Worm (Caenorhabditis elegans) whole organism, L1 larva: ENCODE results near the gene txt-6.

Experiments used
- C34B4.2 ChIP-seq: sonication (generic microtip); optimal IDR thresholded peaks from 2 replicates; lab custom pipeline; 2017; ENCODE audit warnings: mild to moderate bottlenecking, missing genetic modification characterization, missing compliant biosample characterization
- aly-2 ChIP-seq: fragments of 150-350 bp; optimal IDR thresholded peaks from 2 replicates; lab custom pipeline; 2014; ENCODE audit warnings: missing biosample characterization, missing genetic modification characterization
- ama-1 ChIP-seq: fragments of 150-350 bp; optimal IDR thresholded peaks from 2 replicates; lab custom pipeline; 2014
- blmp-1 ChIP-seq: fragments of 150-350 bp; optimal IDR thresholded peaks from 2 replicates; lab custom pipeline; 2014; ENCODE audit warnings: missing biosample characterization, missing genetic modification characterization
- ceh-8 ChIP-seq: fragments of 200-800 bp; sonication (Bioruptor generic); optimal IDR thresholded peaks from 2 replicates; lab custom pipeline; 2018; ENCODE audit warnings: mild to moderate bottlenecking, missing genetic modification characterization, moderate library complexity, missing compliant biosample characterization
- ceh-82 ChIP-seq, 3 experiments: fragments of 150-350 bp in 1 of 3; sonication (generic microtip) in 2 of 3; optimal IDR thresholded peaks; 2 replicates each; lab custom pipeline; 2014 to 2017; ENCODE audit warnings: missing biosample characterization in 3 of 3, missing genetic modification characterization in 3 of 3
- ceh-88 ChIP-seq: fragments of 200-800 bp; sonication (Bioruptor generic); IDR thresholded peaks from 2 replicates; pipeline ENCODE4 v1.3.6; 2022; ENCODE audit warnings: missing genetic modification characterization, missing compliant biosample characterization
- ceh-90 ChIP-seq: sonication (generic microtip); optimal IDR thresholded peaks from 2 replicates; lab custom pipeline; 2016; ENCODE audit warnings: missing genetic modification characterization, missing compliant biosample characterization
- dpl-1 ChIP-seq, 3 experiments: fragments of 150-350 bp in 2 of 3; sonication (generic microtip) in 1 of 3; optimal IDR thresholded peaks; 2 replicates each; lab custom pipeline; 2014 to 2017; ENCODE audit warnings: missing biosample characterization in 3 of 3, missing genetic modification characterization in 3 of 3, missing genetic modification reagents in 3 of 3
- efl-1 ChIP-seq, 4 experiments: fragments of 150-350 bp; optimal IDR thresholded peaks in 3 of 4; peaks in 1 of 4; 1 replicate in 1 of 4; 2 replicates in 3 of 4; lab custom pipeline; 2014; ENCODE audit warnings: missing biosample characterization in 2 of 4, missing genetic modification characterization in 2 of 4, missing genetic modification reagents in 2 of 4
- efl-3 ChIP-seq: fragments of 200-800 bp; sonication (Bioruptor generic); optimal IDR thresholded peaks from 2 replicates; lab custom pipeline; 2018; ENCODE audit warnings: mild to moderate bottlenecking, missing genetic modification characterization, missing compliant biosample characterization
- egl-27 ChIP-seq, 2 experiments: fragments of 150-350 bp in 1 of 2; sonication (generic microtip); optimal IDR thresholded peaks; 3 replicates each; lab custom pipeline; 2017 to 2018; ENCODE audit warnings: missing biosample characterization in 2 of 2, missing genetic modification characterization in 2 of 2, missing genetic modification reagents in 2 of 2
- elt-3 ChIP-seq, 6 experiments: fragments of 150-350 bp in 1 of 6; sonication (generic microtip); optimal IDR thresholded peaks; 2 replicates each; lab custom pipeline; 2017 to 2018; ENCODE audit warnings: missing biosample characterization in 6 of 6, missing genetic modification characterization in 6 of 6, inconsistent platforms in 1 of 6
- ets-5 ChIP-seq: fragments of 200-800 bp; sonication (Bioruptor generic); IDR thresholded peaks from 2 replicates; pipeline ENCODE4 v1.3.6; 2022; ENCODE audit warnings: missing genetic modification characterization, missing compliant biosample characterization
- fkh-10 ChIP-seq: sonication (generic microtip); optimal IDR thresholded peaks from 2 replicates; lab custom pipeline; 2017; ENCODE audit warnings: missing biosample characterization, missing genetic modification reagents, missing genetic modification characterization
- hpl-2 ChIP-seq: fragments of 150-350 bp; optimal IDR thresholded peaks from 2 replicates; lab custom pipeline; 2014; ENCODE audit warnings: missing biosample characterization, missing genetic modification reagents, missing genetic modification characterization
- irx-1 ChIP-seq: sonication (generic microtip); optimal IDR thresholded peaks from 2 replicates; lab custom pipeline; 2016; ENCODE audit warnings: missing genetic modification characterization, missing compliant biosample characterization
- isw-1 ChIP-seq: fragments of 200-800 bp; sonication (Bioruptor generic); IDR thresholded peaks from 2 replicates; pipeline ENCODE4 v1.3.6; 2022; ENCODE audit warnings: missing genetic modification characterization, missing compliant biosample characterization
- lir-3 ChIP-seq: sonication (generic microtip); optimal IDR thresholded peaks from 2 replicates; lab custom pipeline; 2016; ENCODE audit warnings: mild to moderate bottlenecking, missing genetic modification characterization, moderate library complexity, missing compliant biosample characterization; ENCODE audit not compliant: poor library complexity
- lsy-2 ChIP-seq, 2 experiments: fragments of 150-350 bp; optimal IDR thresholded peaks; 2 replicates each; lab custom pipeline; 2014; ENCODE audit warnings: missing biosample characterization in 2 of 2, missing genetic modification characterization in 2 of 2
- mab-9 ChIP-seq: fragments of 200-800 bp; sonication (Bioruptor generic); IDR thresholded peaks from 2 replicates; pipeline ENCODE4 v1.3.6; 2022; ENCODE audit warnings: missing genetic modification reagents, missing genetic modification characterization, missing compliant biosample characterization
- mdl-1 ChIP-seq, 2 experiments: fragments of 150-350 bp; optimal IDR thresholded peaks; 2 replicates each; lab custom pipeline; 2014 to 2017; ENCODE audit warnings: missing biosample characterization in 2 of 2, missing genetic modification characterization in 2 of 2, inconsistent platforms in 1 of 2
- mef-2 ChIP-seq: fragments of 150-350 bp; optimal IDR thresholded peaks from 2 replicates; lab custom pipeline; 2014; ENCODE audit warnings: missing biosample characterization, missing genetic modification characterization
- nhr-11 ChIP-seq: fragments of 150-350 bp; optimal IDR thresholded peaks from 2 replicates; lab custom pipeline; 2014; ENCODE audit warnings: missing biosample characterization, missing genetic modification characterization
- nhr-12 ChIP-seq: sonication (generic microtip); optimal IDR thresholded peaks from 2 replicates; lab custom pipeline; 2017; ENCODE audit warnings: missing biosample characterization, missing genetic modification characterization
- nhr-19 ChIP-seq: fragments of 200-800 bp; sonication (Bioruptor generic); conservative IDR thresholded peaks from 2 replicates; pipeline ENCODE4 v1.3.6; 2022; ENCODE audit warnings: missing genetic modification characterization, missing compliant biosample characterization
- nhr-20 ChIP-seq: sonication (generic microtip); optimal IDR thresholded peaks from 2 replicates; lab custom pipeline; 2016; ENCODE audit warnings: mild to moderate bottlenecking, missing genetic modification characterization, missing compliant biosample characterization
- nhr-47 ChIP-seq: sonication (generic microtip); optimal IDR thresholded peaks from 2 replicates; lab custom pipeline; 2016; ENCODE audit warnings: mild to moderate bottlenecking, missing genetic modification characterization, moderate library complexity, missing compliant biosample characterization
- nhr-71 ChIP-seq: sonication (generic microtip); optimal IDR thresholded peaks from 2 replicates; lab custom pipeline; 2016; ENCODE audit warnings: mild to moderate bottlenecking, missing genetic modification characterization, moderate library complexity, missing compliant biosample characterization
- nhr-77 ChIP-seq: fragments of 150-350 bp; optimal IDR thresholded peaks from 2 replicates; lab custom pipeline; 2014; ENCODE audit warnings: missing biosample characterization, missing genetic modification characterization
- nhr-85 ChIP-seq: sonication (generic microtip); peaks from one replicate; lab custom pipeline; 2016; ENCODE audit warnings: missing genetic modification characterization, inconsistent platforms, missing compliant biosample characterization
- pax-3 ChIP-seq: fragments of 200-800 bp; sonication (Bioruptor generic); optimal IDR thresholded peaks from 2 replicates; lab custom pipeline; 2018; ENCODE audit warnings: mild to moderate bottlenecking, missing genetic modification characterization, moderate library complexity, missing compliant biosample characterization
- snpc-4 ChIP-seq: fragments of 150-350 bp; optimal IDR thresholded peaks from 2 replicates; lab custom pipeline; 2014; ENCODE audit warnings: missing biosample characterization, missing genetic modification characterization
- snu-23 ChIP-seq: sonication (generic microtip); optimal IDR thresholded peaks from 2 replicates; lab custom pipeline; 2016; ENCODE audit warnings: missing genetic modification characterization, missing compliant biosample characterization
- sup-37 ChIP-seq: fragments of 200-800 bp; sonication (Bioruptor generic); optimal IDR thresholded peaks from 2 replicates; lab custom pipeline; 2018; ENCODE audit warnings: mild to moderate bottlenecking, missing genetic modification characterization, missing compliant biosample characterization
- swsn-7 ChIP-seq: sonication (generic microtip); optimal IDR thresholded peaks from 2 replicates; lab custom pipeline; 2016; ENCODE audit warnings: missing genetic modification characterization, missing compliant biosample characterization
- unc-130 ChIP-seq: fragments of 150-350 bp; optimal IDR thresholded peaks from 2 replicates; lab custom pipeline; 2017; ENCODE audit warnings: missing biosample characterization, missing genetic modification characterization, inconsistent platforms
- unc-86 ChIP-seq: sonication (generic microtip); optimal IDR thresholded peaks from 2 replicates; lab custom pipeline; 2016; ENCODE audit warnings: missing genetic modification characterization, missing compliant biosample characterization
- xbp-1 ChIP-seq: sonication (generic microtip); optimal IDR thresholded peaks from 2 replicates; lab custom pipeline; 2016; ENCODE audit warnings: missing genetic modification characterization, missing compliant biosample characterization
- ztf-11 ChIP-seq, 2 experiments: sonication (generic microtip); optimal IDR thresholded peaks; 2 replicates each; lab custom pipeline; 2016 to 2017; ENCODE audit warnings: missing genetic modification characterization in 2 of 2, missing biosample characterization in 1 of 2, missing compliant biosample characterization in 1 of 2

Gene txt-6

ce11 chrV:4649649-4650384, 43.1 kb upstream of the txt-6 start:
- TF ChIP-seq nhr-47 (tag; lab: Kevin White, UChicago): no peak
- TF ChIP-seq ceh-88 (GFP tag; lab: Robert Waterston, UW): no peak
- no peak for TF ChIP-seq efl-1 (optimal IDR thresholded peaks at IDR 0.05; lab: Kevin White, UChicago)
- peak in 1 of 2 experiments; percentile 57 for TF ChIP-seq efl-1 (GFP tag; optimal IDR thresholded peaks at IDR 0.05 in 1 of 2; lab: Kevin White, UChicago)
- TF ChIP-seq ztf-11 (tag; optimal IDR thresholded peaks at IDR 0.05; lab: Kevin White, UChicago): no peak
- TF ChIP-seq ets-5 (GFP tag; lab: Robert Waterston, UW): no peak
- TF ChIP-seq unc-130: no peak

- TF ChIP-seq blmp-1 (peak; percentile 41), mab-9 (GFP tag; lab: Robert Waterston, UW) (no peak)
These were observed 41.8 kb upstream of the txt-6 start, which contains the start of gene F41F3.8 for ce11 chrV:4648527-4648926. F41F3.8 (plus strand) TSS chrV:4648827.

- no peak for TF ChIP-seq nhr-11
- no peak for TF ChIP-seq swsn-7 (tag; lab: Kevin White, UChicago)
- TF ChIP-seq ceh-8 (GFP tag; lab: Kevin White, UChicago): peak; percentile 75
- TF ChIP-seq efl-1 (optimal IDR thresholded peaks at IDR 0.05; lab: Kevin White, UChicago): no peak
- peak in 1 of 2 experiments; percentile 57 for TF ChIP-seq efl-1 (GFP tag; optimal IDR thresholded peaks at IDR 0.05 in 1 of 2; lab: Kevin White, UChicago)
- no peak for TF ChIP-seq pax-3 (tag; lab: Kevin White, UChicago)
- no peak for TF ChIP-seq lsy-2 (tag; optimal IDR thresholded peaks at IDR 0.05; lab: Kevin White, UChicago)
- TF ChIP-seq nhr-71 (tag; lab: Kevin White, UChicago): no peak
- no peak for TF ChIP-seq xbp-1 (tag; lab: Kevin White, UChicago)
- peak; percentile 46 for TF ChIP-seq ama-1 (lab: Kevin White, UChicago)
- TF ChIP-seq hpl-2 (GFP tag; lab: Kevin White, UChicago): no peak
- TF ChIP-seq nhr-20 (tag; lab: Kevin White, UChicago): no peak
These were observed 41.1 kb upstream of the txt-6 start, which contains the start of gene F41F3.3 for ce11 chrV:4647857-4648256. F41F3.3 (minus strand) TSS chrV:4648239.

- no peak for TF ChIP-seq snpc-4 (tag; lab: Kevin White, UChicago)
- TF ChIP-seq unc-86: no peak
- peak; percentile 55 for TF ChIP-seq ama-1 (lab: Kevin White, UChicago)
- TF ChIP-seq aly-2 (tag; lab: Kevin White, UChicago): no peak
- no peak for TF ChIP-seq sup-37
These were observed 40.6 kb upstream of the txt-6 start for ce11 chrV:4647279-4647819.

ce11 chrV:4642691-4643090, 36.0 kb upstream of the txt-6 start, which contains the start of gene soc-1:
soc-1 (plus strand) TSS chrV:4642952.
- TF ChIP-seq isw-1 (no peak), nhr-19 (GFP tag; lab: Robert Waterston, UW) (no peak)

- peak in 1 of 2 experiments; percentile 8 for TF ChIP-seq lsy-2 (tag; optimal IDR thresholded peaks at IDR 0.05; lab: Kevin White, UChicago)
- TF ChIP-seq snu-23 (GFP tag; lab: Kevin White, UChicago): no peak
- no peak for TF ChIP-seq ceh-90 (tag; lab: Kevin White, UChicago)
- no peak for TF ChIP-seq fkh-10 (GFP tag; lab: Kevin White, UChicago)
- TF ChIP-seq egl-27 (tag; optimal IDR thresholded peaks at IDR 0.05; lab: Kevin White, UChicago): no peak
- TF ChIP-seq lir-3 (tag; lab: Kevin White, UChicago): no peak
- no peak for TF ChIP-seq efl-3 (GFP tag; lab: Kevin White, UChicago)
- TF ChIP-seq irx-1 (tag; lab: Kevin White, UChicago): no peak
- no peak for TF ChIP-seq unc-130
- no peak for TF ChIP-seq ceh-82 (tag; optimal IDR thresholded peaks at IDR 0.05; lab: Kevin White, UChicago)
- TF ChIP-seq isw-1: no peak
- TF ChIP-seq nhr-85 (tag; lab: Kevin White, UChicago): peak; percentile 52
- no peak for TF ChIP-seq dpl-1 (GFP tag; optimal IDR thresholded peaks at IDR 0.05; lab: Kevin White, UChicago)
- TF ChIP-seq mef-2: no peak
- TF ChIP-seq nhr-12 (tag; lab: Kevin White, UChicago): no peak
- no peak for TF ChIP-seq nhr-77 (tag; lab: Kevin White, UChicago)
- TF ChIP-seq mdl-1 (tag; optimal IDR thresholded peaks at IDR 0.05; lab: Kevin White, UChicago): no peak
- peak in 2 of 6 experiments; percentile 35 to 58 for TF ChIP-seq elt-3 (tag; optimal IDR thresholded peaks at IDR 0.05; lab: Kevin White, UChicago)
- TF ChIP-seq C34B4.2: no peak
These were observed 33.9 kb upstream of the txt-6 start for ce11 chrV:4640501-4641150.
